Fruit fly (Drosophila melanogaster) whole organism, embryonic: ENCODE measurements around the gene CG43062.

Experiments used
- CG12155 ChIP-seq: fragments of 200-800 bp; sonication (Bioruptor generic); optimal IDR thresholded peaks from 3 replicates; lab custom pipeline; 2016; ENCODE audit warnings: missing biosample characterization, missing genetic modification characterization
- CG12391 ChIP-seq: fragments of 200-800 bp; sonication (Bioruptor generic); optimal IDR thresholded peaks from 3 replicates; lab custom pipeline; 2018; ENCODE audit warnings: missing biosample characterization, mild to moderate bottlenecking, missing genetic modification characterization, moderate library complexity
- CG12659 ChIP-seq: fragments of 200-800 bp; sonication (Bioruptor generic); optimal IDR thresholded peaks from 3 replicates; lab custom pipeline; 2017; ENCODE audit warnings: mild to moderate bottlenecking, missing biosample characterization, missing genetic modification reagents, missing genetic modification characterization
- CG13624 ChIP-seq: fragments of 200-800 bp; sonication (Bioruptor generic); optimal IDR thresholded peaks from 2 replicates; lab custom pipeline; 2016; ENCODE audit warnings: missing biosample characterization, missing genetic modification characterization
- CG14050 ChIP-seq: fragments of 200-800 bp; sonication (Bioruptor generic); IDR thresholded peaks from 3 replicates; pipeline ENCODE4 v1.3.6; 2022; ENCODE audit warnings: missing biosample characterization, missing genetic modification characterization
- CG15073 ChIP-seq: fragments of 200-800 bp; sonication (Bioruptor generic); optimal IDR thresholded peaks from 2 replicates; lab custom pipeline; 2016; ENCODE audit warnings: missing biosample characterization, missing genetic modification characterization
- CG15269 ChIP-seq: fragments of 200-800 bp; sonication (Bioruptor generic); optimal IDR thresholded peaks from 2 replicates; lab custom pipeline; 2018; ENCODE audit warnings: missing biosample characterization, mild to moderate bottlenecking, missing genetic modification characterization, moderate library complexity
- CG15696 ChIP-seq: fragments of 200-800 bp; sonication (Bioruptor generic); optimal IDR thresholded peaks from 2 replicates; lab custom pipeline; 2019; ENCODE audit warnings: missing biosample characterization, mild to moderate bottlenecking, missing genetic modification characterization, moderate library complexity
- CG1603 ChIP-seq: fragments of 200-800 bp; sonication (Bioruptor generic); optimal IDR thresholded peaks from 2 replicates; lab custom pipeline; 2019; ENCODE audit warnings: missing biosample characterization, mild to moderate bottlenecking, missing genetic modification characterization, moderate library complexity
- CG16779 ChIP-seq: fragments of 200-800 bp; sonication (Bioruptor generic); IDR thresholded peaks from 2 replicates; pipeline ENCODE4 v1.3.6; 2022; ENCODE audit warnings: missing biosample characterization, missing genetic modification characterization
- CG2875 ChIP-seq: fragments of 200-800 bp; sonication (Bioruptor generic); optimal IDR thresholded peaks from 2 replicates; lab custom pipeline; 2017; ENCODE audit warnings: missing biosample characterization, mild to moderate bottlenecking, missing genetic modification characterization, missing genetic modification reagents
- CG30403 ChIP-seq: fragments of 200-800 bp; sonication (Bioruptor generic); optimal IDR thresholded peaks from 3 replicates; lab custom pipeline; 2016; ENCODE audit warnings: missing biosample characterization, missing genetic modification characterization
- CG3163 ChIP-seq: fragments of 200-800 bp; sonication (Bioruptor generic); optimal IDR thresholded peaks from 3 replicates; lab custom pipeline; 2016; ENCODE audit warnings: missing biosample characterization, missing genetic modification characterization
- CG34376 ChIP-seq: fragments of 200-800 bp; sonication (Bioruptor generic); optimal IDR thresholded peaks from 2 replicates; lab custom pipeline; 2018; ENCODE audit warnings: missing biosample characterization, mild to moderate bottlenecking, missing genetic modification characterization
- CG3995 ChIP-seq: fragments of 200-800 bp; sonication (Bioruptor generic); optimal IDR thresholded peaks from 3 replicates; lab custom pipeline; 2016; ENCODE audit warnings: missing biosample characterization, missing genetic modification characterization
- CG5953 ChIP-seq: fragments of 200-800 bp; sonication (Bioruptor generic); IDR thresholded peaks from 2 replicates; pipeline ENCODE4 v1.3.6; 2022; ENCODE audit warnings: missing biosample characterization, missing genetic modification characterization
- CG6813 ChIP-seq: fragments of 200-800 bp; sonication (Bioruptor generic); optimal IDR thresholded peaks from 2 replicates; lab custom pipeline; 2017; ENCODE audit warnings: missing biosample characterization, missing genetic modification characterization, mild to moderate bottlenecking, moderate library complexity, missing genetic modification reagents
- CG7745 ChIP-seq: fragments of 200-800 bp; sonication (Bioruptor generic); optimal IDR thresholded peaks from 2 replicates; lab custom pipeline; 2018; ENCODE audit warnings: missing biosample characterization, mild to moderate bottlenecking, missing genetic modification characterization, moderate library complexity
- CG7839 ChIP-seq: fragments of 200-800 bp; sonication (Bioruptor generic); optimal IDR thresholded peaks from 3 replicates; lab custom pipeline; 2018; ENCODE audit warnings: missing biosample characterization, mild to moderate bottlenecking, missing genetic modification characterization, moderate library complexity
- CG8290 ChIP-seq, 3 experiments: fragments of 200-800 bp; sonication (Bioruptor generic); optimal IDR thresholded peaks; 2 replicates each; lab custom pipeline; 2016 to 2019; ENCODE audit warnings: missing biosample characterization in 3 of 3, missing genetic modification characterization in 3 of 3, mild to moderate bottlenecking in 2 of 3, moderate library complexity in 1 of 3
- CG8944 ChIP-seq: fragments of 200-800 bp; sonication (Bioruptor generic); optimal IDR thresholded peaks from 3 replicates; lab custom pipeline; 2016; ENCODE audit warnings: missing biosample characterization, missing genetic modification characterization
- CrebB ChIP-seq: fragments of 200-800 bp; sonication (Bioruptor generic); optimal IDR thresholded peaks from 3 replicates; lab custom pipeline; 2018; ENCODE audit warnings: missing biosample characterization, mild to moderate bottlenecking, missing genetic modification characterization
- Dek ChIP-seq: fragments of 200-800 bp; sonication (Bioruptor generic); optimal IDR thresholded peaks from 3 replicates; lab custom pipeline; 2019; ENCODE audit warnings: missing biosample characterization, mild to moderate bottlenecking, missing genetic modification characterization, moderate library complexity
- Eip74EF ChIP-seq, 2 experiments: fragments of 200-800 bp in 1 of 2; fragments of >200 bp in 1 of 2; sonication (Bioruptor generic) in 1 of 2; optimal IDR thresholded peaks; 2 replicates each; lab custom pipeline; 2017 to 2019; ENCODE audit warnings: missing biosample characterization in 2 of 2, missing genetic modification characterization in 2 of 2, mild to moderate bottlenecking in 1 of 2, moderate library complexity in 1 of 2
- H15 ChIP-seq: fragments of 200-800 bp; sonication (Bioruptor generic); IDR thresholded peaks from 3 replicates; pipeline ENCODE4 v1.3.6; 2022; ENCODE audit warnings: missing biosample characterization, missing genetic modification characterization
- HmgD ChIP-seq: fragments of 200-800 bp; sonication (Bioruptor generic); optimal IDR thresholded peaks from 3 replicates; lab custom pipeline; 2016; ENCODE audit warnings: missing biosample characterization, missing genetic modification characterization
- Kr ChIP-seq: fragments of 200-800 bp; sonication (Bioruptor generic); optimal IDR thresholded peaks from 2 replicates; lab custom pipeline; 2017; ENCODE audit warnings: missing biosample characterization, mild to moderate bottlenecking, missing genetic modification characterization
- NfI ChIP-seq: fragments of 200-800 bp; sonication (Bioruptor generic); optimal IDR thresholded peaks from 3 replicates; lab custom pipeline; 2018; ENCODE audit warnings: missing biosample characterization, mild to moderate bottlenecking, missing genetic modification characterization, moderate library complexity
- Poxn ChIP-seq: fragments of 200-800 bp; sonication (Bioruptor generic); IDR thresholded peaks from 2 replicates; pipeline ENCODE4 v1.3.6; 2022; ENCODE audit warnings: missing biosample characterization, missing genetic modification characterization
- Ssrp ChIP-seq: fragments of 200-800 bp; sonication (Bioruptor generic); optimal IDR thresholded peaks from 2 replicates; lab custom pipeline; 2018; ENCODE audit warnings: missing biosample characterization, mild to moderate bottlenecking, missing genetic modification characterization, moderate library complexity
- Vsx1 ChIP-seq: fragments of 200-800 bp; sonication (Bioruptor generic); optimal IDR thresholded peaks from 2 replicates; lab custom pipeline; 2017; ENCODE audit warnings: missing biosample characterization, mild to moderate bottlenecking, missing genetic modification characterization, missing genetic modification reagents
- YL-1 ChIP-seq: fragments of 200-800 bp; sonication (Bioruptor generic); optimal IDR thresholded peaks from 3 replicates; lab custom pipeline; 2017; ENCODE audit warnings: missing biosample characterization, mild to moderate bottlenecking, missing genetic modification characterization
- aop ChIP-seq: fragments of 200-800 bp; sonication (Bioruptor generic); IDR thresholded peaks from 2 replicates; pipeline ENCODE4 v1.3.6; 2022; ENCODE audit warnings: missing biosample characterization, missing genetic modification characterization
- ash1 ChIP-seq: fragments of 200-800 bp; sonication (Bioruptor generic); optimal IDR thresholded peaks from 2 replicates; lab custom pipeline; 2018; ENCODE audit warnings: missing biosample characterization, mild to moderate bottlenecking, missing genetic modification characterization
- cg ChIP-seq: fragments of 200-800 bp; sonication (Bioruptor generic); optimal IDR thresholded peaks from 3 replicates; lab custom pipeline; 2019; ENCODE audit warnings: missing biosample characterization, mild to moderate bottlenecking, missing genetic modification characterization, moderate library complexity
- emc ChIP-seq: fragments of 200-800 bp; sonication (Bioruptor generic); optimal IDR thresholded peaks from 2 replicates; lab custom pipeline; 2016; ENCODE audit warnings: missing biosample characterization, missing genetic modification characterization
- exex ChIP-seq: fragments of 200-800 bp; sonication (Bioruptor generic); optimal IDR thresholded peaks from 4 replicates; lab custom pipeline; 2018; ENCODE audit warnings: missing biosample characterization, mild to moderate bottlenecking, missing genetic modification characterization, moderate library complexity
- gro ChIP-seq: fragments of 200-800 bp; sonication (Bioruptor generic); optimal IDR thresholded peaks from 2 replicates; lab custom pipeline; 2016; ENCODE audit warnings: missing biosample characterization, missing genetic modification characterization
- hkb ChIP-seq, 2 experiments: fragments of 200-800 bp in 1 of 2; fragments of >200 bp in 1 of 2; sonication (Bioruptor generic) in 1 of 2; IDR thresholded peaks in 1 of 2; optimal IDR thresholded peaks in 1 of 2; 2 replicates each; pipeline versions ENCODE4 v1.3.6 to Lab custom; 2017 to 2022; ENCODE audit warnings: missing biosample characterization in 1 of 2, missing genetic modification characterization in 1 of 2
- nom ChIP-seq: fragments of 200-800 bp; sonication (Bioruptor generic); optimal IDR thresholded peaks from 2 replicates; lab custom pipeline; 2017; ENCODE audit warnings: missing biosample characterization, missing genetic modification characterization, mild to moderate bottlenecking, moderate library complexity, missing genetic modification reagents
- pros ChIP-seq: fragments of 200-800 bp; sonication (Bioruptor generic); optimal IDR thresholded peaks from 3 replicates; lab custom pipeline; 2019; ENCODE audit warnings: missing biosample characterization, mild to moderate bottlenecking, missing genetic modification characterization, moderate library complexity
- schlank ChIP-seq: fragments of 200-800 bp; sonication (Bioruptor generic); optimal IDR thresholded peaks from 2 replicates; lab custom pipeline; 2018; ENCODE audit warnings: missing biosample characterization, mild to moderate bottlenecking, missing genetic modification characterization
- seq ChIP-seq: fragments of 200-800 bp; sonication (Bioruptor generic); IDR thresholded peaks from 2 replicates; pipeline ENCODE4 v1.3.6; 2022; ENCODE audit warnings: missing biosample characterization, missing genetic modification characterization
- sima ChIP-seq: fragments of 200-800 bp; sonication (Bioruptor generic); optimal IDR thresholded peaks from 2 replicates; lab custom pipeline; 2016; ENCODE audit warnings: missing biosample characterization, missing genetic modification characterization
- sisA ChIP-seq: fragments of 200-800 bp; sonication (Bioruptor generic); IDR thresholded peaks from 2 replicates; pipeline ENCODE4 v1.3.6; 2022; ENCODE audit warnings: missing biosample characterization, missing genetic modification characterization
- ttk ChIP-seq: fragments of 200-800 bp; sonication (Bioruptor generic); IDR thresholded peaks from 2 replicates; pipeline ENCODE4 v2.1.2; 2022; ENCODE audit warnings: missing biosample characterization, missing genetic modification characterization
- yki ChIP-seq: fragments of >200 bp; optimal IDR thresholded peaks from 3 replicates; lab custom pipeline; 2018

Gene CG43062

DNA sequence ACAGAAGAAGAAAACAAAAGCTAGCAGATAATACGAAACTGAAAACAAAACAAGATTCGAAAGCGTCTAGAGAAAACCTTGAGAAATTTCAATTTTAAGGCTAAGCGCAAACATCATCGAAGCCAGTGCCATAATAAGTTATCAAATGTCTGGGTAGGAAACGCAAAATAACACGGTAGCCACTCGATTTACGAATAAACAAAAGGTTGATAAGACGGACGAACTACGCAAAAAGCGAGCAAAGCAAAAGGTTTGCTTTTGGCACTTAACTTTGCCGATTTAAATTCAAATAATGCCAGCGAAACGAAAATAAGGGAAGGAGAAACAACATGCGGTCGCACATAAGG is 8.0 kb downstream of the CG43062 start (continued):
- no peak for TF ChIP-seq CrebB (tag; lab: Kevin White, UChicago)
- no peak for TF ChIP-seq seq (GFP tag; lab: Robert Waterston, UW)
- TF ChIP-seq Poxn (GFP tag; lab: Robert Waterston, UW): no peak
- TF ChIP-seq CG3163 (GFP tag; lab: Kevin White, UChicago): peak; percentile 10
- TF ChIP-seq ttk (GFP tag; lab: Robert Waterston, UW): no peak
- TF ChIP-seq CG34376 (GFP tag; lab: Kevin White, UChicago): peak; percentile 35

DNA sequence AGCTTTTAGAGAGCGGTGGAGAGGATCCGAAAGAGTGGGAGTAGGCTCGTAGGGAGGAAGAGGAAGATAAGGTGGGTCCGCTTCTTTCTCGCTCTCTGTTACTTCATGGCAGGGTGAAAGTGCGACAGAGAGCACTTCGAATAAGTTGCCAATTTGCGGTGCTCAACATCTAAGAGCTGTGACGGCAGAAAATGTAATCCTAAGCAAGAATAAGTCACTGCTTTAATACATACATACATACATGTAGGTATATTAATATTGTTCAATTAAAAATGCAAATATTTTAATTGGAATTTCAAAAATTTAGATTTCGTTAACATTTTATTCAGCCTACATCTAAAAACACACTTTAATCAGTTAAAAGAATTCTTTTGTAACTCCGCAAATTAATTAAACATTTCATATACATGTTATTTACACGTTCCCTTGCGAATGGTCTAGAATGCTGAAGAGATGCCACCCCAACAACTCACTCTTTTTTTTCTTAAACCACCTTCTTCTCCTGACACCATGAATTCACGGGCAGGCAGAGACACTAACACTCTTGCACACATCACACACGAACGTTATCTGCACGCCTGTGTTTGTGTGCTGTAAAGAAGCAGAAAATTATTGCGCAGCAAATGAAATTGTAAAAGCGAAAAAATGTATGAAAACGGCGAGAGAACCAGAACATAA is 8.5 kb downstream of the CG43062 start:
- TF ChIP-seq CG3995 (peak; percentile 66), gro (GFP tag; lab: Kevin White, UChicago) (peak; percentile 2), Dek (peak; percentile 19), CG8944 (GFP tag; lab: Kevin White, UChicago) (no peak), ash1 (GFP tag; lab: Kevin White, UChicago) (peak; percentile 0), pros (GFP tag; lab: Kevin White, UChicago) (peak; percentile 19), CG30403 (peak; percentile 26), CG12391 (tag; lab: Kevin White, UChicago) (peak; percentile 13), NfI (GFP tag; lab: Kevin White, UChicago) (no peak), CG14050 (GFP tag; lab: Robert Waterston, UW) (no peak), nom (GFP tag; lab: Kevin White, UChicago) (peak; percentile 82), Ssrp (tag; lab: Kevin White, UChicago) (peak; percentile 6), cg (peak; percentile 94), CG7839 (tag; lab: Kevin White, UChicago) (peak; percentile 38), schlank (tag; lab: Kevin White, UChicago) (no peak), exex (tag; lab: Kevin White, UChicago) (peak; percentile 44), CG6813 (GFP tag; lab: Kevin White, UChicago) (peak; percentile 31), CG16779 (GFP tag; lab: Robert Waterston, UW) (no peak), CG15269 (no peak), CG8290 (GFP tag; optimal IDR thresholded peaks at IDR 0.05; lab: Kevin White, UChicago) (no peak), CG8290 (tag; optimal IDR thresholded peaks at IDR 0.05; lab: Kevin White, UChicago) (peak in 1 of 2 experiments; percentile 52), CG5953 (GFP tag; lab: Robert Waterston, UW) (no peak), CG12155 (peak; percentile 0), Vsx1 (no peak), emc (no peak), CG12659 (GFP tag; lab: Kevin White, UChicago) (peak; percentile 45), CG13624 (GFP tag; lab: Kevin White, UChicago) (peak; percentile 94), CG7745 (tag; lab: Kevin White, UChicago) (peak; percentile 31), sisA (no peak), CG2875 (GFP tag; lab: Kevin White, UChicago) (no peak), CG15696 (no peak), HmgD (GFP tag; lab: Kevin White, UChicago) (no peak), sima (GFP tag; lab: Kevin White, UChicago) (no peak), H15 (GFP tag; lab: Robert Waterston, UW) (no peak), yki (peak; percentile 23), CG1603 (tag; lab: Kevin White, UChicago) (no peak), Eip74EF (GFP tag; optimal IDR thresholded peaks at IDR 0.05; lab: Kevin White, UChicago) (no peak), CG15073 (no peak), YL-1 (peak; percentile 37), Kr (GFP tag; lab: Kevin White, UChicago) (peak; percentile 18), hkb (optimal IDR thresholded peaks at IDR 0.05; lab: Kevin White, UChicago) (no peak), hkb (GFP tag; IDR thresholded peaks at IDR 0.05; lab: Robert Waterston, UW) (no peak), aop (GFP tag; lab: Robert Waterston, UW) (no peak)
